Fruit fly (Drosophila melanogaster): ENCODE measurements around the gene mus302.

dm6 chr3L:16759483-16759882, 20.1 kb downstream of the mus302 start:
- peak; percentile 65 for TF ChIP-seq CG8159 (tag; optimal IDR thresholded peaks at IDR 0.05)
- TF ChIP-seq CG15710 (tag; optimal IDR thresholded peaks at IDR 0.05): peak; percentile 54
- TF ChIP-seq CG17806 (tag; optimal IDR thresholded peaks at IDR 0.05): peak; percentile 43
- TF ChIP-seq CG9948 (tag; optimal IDR thresholded peaks at IDR 0.05): peak; percentile 60
- peak; percentile 62 for TF ChIP-seq CG14655 (GFP tag; optimal IDR thresholded peaks at IDR 0.05)
- TF ChIP-seq Pif1B (GFP tag; optimal IDR thresholded peaks at IDR 0.05): no peak
- no peak for TF ChIP-seq gl (tag; optimal IDR thresholded peaks at IDR 0.05)
- TF ChIP-seq Ets98B (GFP tag; IDR thresholded peaks at IDR 0.05): 0 out of 2 replicates have a peak, but pooled peaks have one; percentile 6
- no peak for TF ChIP-seq Pif1A (GFP tag; optimal IDR thresholded peaks at IDR 0.05)
- no peak for TF ChIP-seq Snoo (tag; optimal IDR thresholded peaks at IDR 0.05)

All from whole organism, pupa.